Fruit fly (Drosophila melanogaster): ENCODE results near the gene Hsp26.

The Hsp26 gene

DNA sequence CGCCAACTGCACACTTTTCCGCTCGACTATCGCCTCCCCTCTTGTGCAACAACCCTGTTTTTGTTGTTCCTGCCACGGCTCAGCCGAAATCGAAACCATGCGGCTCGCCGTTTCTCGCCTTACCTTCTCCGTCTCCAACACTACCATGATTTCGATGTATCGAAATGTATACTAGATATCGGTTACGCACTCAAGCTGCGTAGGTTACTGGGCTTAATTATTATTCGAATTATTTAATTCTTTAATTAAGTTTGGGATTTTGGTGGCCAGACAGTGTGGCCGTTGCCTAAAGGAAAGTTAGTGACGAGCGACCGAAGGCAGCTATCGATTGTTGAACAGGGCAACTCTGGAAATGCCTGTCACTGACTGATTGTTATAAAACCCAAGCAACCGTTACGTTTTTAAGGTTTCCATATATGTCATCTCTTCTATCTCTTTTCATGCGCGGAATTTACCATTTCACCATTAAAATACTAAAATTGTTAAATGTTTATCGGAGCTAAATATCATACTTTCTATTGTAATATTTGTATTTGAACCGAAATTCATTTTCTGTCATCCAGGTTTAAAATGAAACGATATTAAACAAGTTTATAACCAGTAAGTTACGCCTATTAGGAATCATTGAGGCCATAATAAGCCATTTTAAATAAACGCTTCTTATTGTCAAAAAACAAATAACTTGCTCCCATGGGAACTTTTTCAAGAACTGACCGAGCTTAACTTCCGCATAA is 25.1 kb upstream of the Hsp26 start, which contains the start of gene eIF4E1 (continued):
- TF ChIP-seq lov (optimal IDR thresholded peaks at IDR 0.05) (no peak), lov (GFP tag; IDR thresholded peaks at IDR 0.05) (no peak), dm (GFP tag; optimal IDR thresholded peaks at IDR 0.05) (peak; percentile 61), CG10462 (GFP tag; optimal IDR thresholded peaks at IDR 0.05) (peak; percentile 75), CG1647 (GFP tag; optimal IDR thresholded peaks at IDR 0.05) (no peak), CG3726 (GFP tag; IDR thresholded peaks at IDR 0.05) (no peak), sug (tag; optimal IDR thresholded peaks at IDR 0.05) (peak; percentile 14), NC2α (GFP tag; optimal IDR thresholded peaks at IDR 0.05) (no peak), CG10321 (GFP tag; IDR thresholded peaks at IDR 0.05) (no peak), CrebB (tag; optimal IDR thresholded peaks at IDR 0.05) (no peak), phol (tag; optimal IDR thresholded peaks at IDR 0.05) (peak; percentile 62), gce (GFP tag; IDR thresholded peaks at IDR 0.05) (no peak), HLH3B (GFP tag; IDR thresholded peaks at IDR 0.05) (no peak), Hmr (GFP tag; optimal IDR thresholded peaks at IDR 0.05) (peak; percentile 47), CG2875 (GFP tag; optimal IDR thresholded peaks at IDR 0.05) (no peak), ssp (GFP tag; IDR thresholded peaks at IDR 0.05) (peak; percentile 38), nerfin-2 (GFP tag; IDR thresholded peaks at IDR 0.05; ENCODE audit: partially characterized antibody) (0 out of 2 replicates have a peak, but pooled peaks have one; percentile 42), ind (GFP tag; optimal IDR thresholded peaks at IDR 0.05) (no peak), CG9932 (GFP tag; IDR thresholded peaks at IDR 0.05) (peak; percentile 31; the same call in 1 of the 2 replicates), MTF-1 (GFP tag; optimal IDR thresholded peaks at IDR 0.05; ENCODE audit: borderline replicate concordance) (no peak), CG14710 (tag; optimal IDR thresholded peaks at IDR 0.05) (peak; percentile 71), sim (GFP tag; IDR thresholded peaks at IDR 0.05) (no peak), Fer2 (tag; optimal IDR thresholded peaks at IDR 0.05) (no peak), Atf-2 (GFP tag; optimal IDR thresholded peaks at IDR 0.05) (no peak), hkb (optimal IDR thresholded peaks at IDR 0.05) (no peak), hkb (GFP tag; IDR thresholded peaks at IDR 0.05) (no peak), CG2889 (GFP tag; IDR thresholded peaks at IDR 0.05) (no peak), cad (GFP tag; optimal IDR thresholded peaks at IDR 0.05) (no peak), sr (GFP tag; IDR thresholded peaks at IDR 0.05) (no peak), CG4707 (GFP tag; optimal IDR thresholded peaks at IDR 0.05) (no peak), CG12744 (GFP tag; optimal IDR thresholded peaks at IDR 0.05) (no peak), klu (GFP tag; IDR thresholded peaks at IDR 0.05) (0 out of 2 replicates have a peak, but pooled peaks have one; percentile 14), crp (GFP tag; optimal IDR thresholded peaks at IDR 0.05) (peak in 1 of 2 experiments; percentile 5), luna (GFP tag; optimal IDR thresholded peaks at IDR 0.05) (no peak), Rfx (GFP tag; IDR thresholded peaks at IDR 0.05) (peak; percentile 65), CG2129 (GFP tag; IDR thresholded peaks at IDR 0.05; ENCODE audit: partially characterized antibody) (peak; percentile 34; the same call in 1 of the 2 replicates), Ptx1 (GFP tag; IDR thresholded peaks at IDR 0.05) (no peak), CG11723 (GFP tag; optimal IDR thresholded peaks at IDR 0.05) (no peak), CG12155 (GFP tag; optimal IDR thresholded peaks at IDR 0.05) (peak; percentile 11), prd (optimal IDR thresholded peaks at IDR 0.05) (no peak), prd (GFP tag; IDR thresholded peaks at IDR 0.05) (no peak; the same call in 2 of the 3 replicates), z (GFP tag; IDR thresholded peaks at IDR 0.05) (no peak), Elba2 (GFP tag; optimal IDR thresholded peaks at IDR 0.05) (peak; percentile 75), CG15514 (GFP tag; optimal IDR thresholded peaks at IDR 0.05) (peak; percentile 68), emc (GFP tag; optimal IDR thresholded peaks at IDR 0.05) (no peak), CG10979 (tag; optimal IDR thresholded peaks at IDR 0.05) (no peak), cwo (GFP tag; optimal IDR thresholded peaks at IDR 0.05) (no peak), Bdp1 (GFP tag; optimal IDR thresholded peaks at IDR 0.05) (no peak), CG3847 (GFP tag; IDR thresholded peaks at IDR 0.05) (peak; percentile 75), Ravus (GFP tag; IDR thresholded peaks at IDR 0.05) (no peak), ken (GFP tag; IDR thresholded peaks at IDR 0.05) (peak; percentile 27; the same call in 2 of the 3 replicates)
